Worm (Caenorhabditis elegans): Measurements from ENCODE around the gene ZK1307.1.
A peak's percentile ranks its signal among the peaks of the same experiment; 100 is the strongest.

The ZK1307.1 gene

DNA sequence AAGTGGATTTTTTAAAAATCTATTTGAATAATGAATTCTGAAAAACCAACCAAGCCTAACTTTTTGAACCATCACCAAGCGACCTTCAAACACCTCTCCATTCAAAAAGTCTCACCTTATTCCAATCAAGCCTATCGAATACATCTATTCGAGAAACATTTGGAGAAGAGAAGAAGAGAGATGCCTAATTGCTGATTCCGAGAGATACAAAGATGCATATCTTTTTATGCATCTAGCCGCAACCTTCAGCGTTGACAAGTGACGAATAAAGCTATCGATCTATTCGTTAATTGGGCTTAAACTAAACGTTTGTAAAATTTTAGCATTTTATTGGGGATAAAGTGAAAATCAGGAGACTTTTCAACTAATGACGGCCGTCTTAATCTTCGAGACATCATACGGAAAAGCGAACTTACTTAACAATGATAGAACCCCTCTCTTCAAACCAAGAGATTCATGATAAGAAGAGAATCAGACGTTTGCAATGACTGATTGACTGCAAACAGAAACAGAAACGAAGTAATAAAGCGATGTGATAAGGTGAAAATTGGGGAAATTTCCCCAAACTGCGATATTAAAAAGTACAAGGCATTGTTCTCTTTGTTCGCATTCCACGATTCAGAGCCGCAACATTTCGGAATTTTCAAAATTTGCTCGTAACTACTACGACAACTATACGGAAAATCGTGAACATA lies 10.3 kb downstream of the ZK1307.1 start:
- peak; percentile 25; the same call in 1 of the 2 replicates for TF ChIP-seq ztf-29 (GFP tag; IDR thresholded peaks at IDR 0.05)
- TF ChIP-seq med-1 (GFP tag; optimal IDR thresholded peaks at IDR 0.05; ENCODE audit: insufficient read depth) = no peak

DNA sequence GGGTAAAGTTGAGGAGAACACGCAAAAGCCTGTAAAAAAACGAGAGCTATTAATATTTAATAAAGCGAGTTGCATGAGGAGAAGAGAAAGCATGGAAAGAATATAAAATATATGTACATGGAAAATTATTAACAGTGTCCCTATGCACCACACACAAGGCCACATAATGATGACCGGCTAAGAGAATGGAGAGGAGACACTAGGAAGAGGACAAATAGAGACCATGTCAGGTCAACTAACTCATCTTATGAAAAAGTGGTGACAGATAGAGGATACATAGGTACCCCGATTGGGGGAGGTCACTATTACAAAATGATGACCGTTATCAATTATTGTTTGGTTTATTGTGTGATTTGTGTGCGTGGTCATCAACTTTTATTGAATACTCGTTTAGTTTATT lies 10.9 kb downstream of the ZK1307.1 start, which contains the start of gene fzr-1:
TSS of gene fzr-1 (minus strand) at position 29 of the 400 bp plus-strand sequence.
- TF ChIP-seq ztf-29 (GFP tag; IDR thresholded peaks at IDR 0.05) (no peak), ztf-23 (GFP tag; IDR thresholded peaks at IDR 0.05) (no peak), flt-1 (GFP tag; IDR thresholded peaks at IDR 0.05) (no peak), med-1 (GFP tag; optimal IDR thresholded peaks at IDR 0.05; ENCODE audit: insufficient read depth) (no peak), cog-1 (tag; optimal IDR thresholded peaks at IDR 0.05) (no peak), ref-1 (GFP tag; conservative IDR thresholded peaks at IDR 0.05) (no peak), klf-2 (GFP tag; conservative IDR thresholded peaks at IDR 0.05) (no peak)

DNA sequence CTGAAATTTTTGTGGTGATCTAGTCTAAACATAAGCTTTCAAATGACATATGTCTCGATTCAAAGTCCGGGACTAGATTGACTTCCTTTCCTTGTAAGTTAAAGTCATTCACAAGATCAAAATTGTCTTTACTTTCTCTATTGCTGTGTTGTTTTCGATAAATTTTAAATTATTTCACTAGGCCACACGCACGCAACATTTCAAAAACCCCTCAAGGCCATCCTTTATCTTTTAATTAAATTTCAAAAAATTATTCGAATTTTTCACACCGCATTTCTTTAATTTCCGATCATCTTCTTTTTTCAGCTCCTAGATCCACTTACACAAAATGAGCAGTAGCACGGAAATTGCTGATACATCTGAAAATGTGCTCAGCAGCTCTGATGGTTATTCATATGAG lies 19.1 kb downstream of the ZK1307.1 start, which contains the start of gene ZK1307.7:
TSS of gene ZK1307.7 (plus strand) at position 301 of the 400 bp plus-strand sequence.
- TF ChIP-seq T22C8.4 (GFP tag; IDR thresholded peaks at IDR 0.05) (no peak), ref-1 (GFP tag; conservative IDR thresholded peaks at IDR 0.05) (no peak), klf-2 (GFP tag; conservative IDR thresholded peaks at IDR 0.05) (no peak), med-1 (GFP tag; optimal IDR thresholded peaks at IDR 0.05; ENCODE audit: insufficient read depth) (no peak), tab-1 (GFP tag; IDR thresholded peaks at IDR 0.05) (no peak), flt-1 (GFP tag; IDR thresholded peaks at IDR 0.05) (no peak), ztf-23 (GFP tag; IDR thresholded peaks at IDR 0.05) (no peak), cog-1 (tag; optimal IDR thresholded peaks at IDR 0.05) (no peak), ztf-29 (GFP tag; IDR thresholded peaks at IDR 0.05) (no peak)

DNA sequence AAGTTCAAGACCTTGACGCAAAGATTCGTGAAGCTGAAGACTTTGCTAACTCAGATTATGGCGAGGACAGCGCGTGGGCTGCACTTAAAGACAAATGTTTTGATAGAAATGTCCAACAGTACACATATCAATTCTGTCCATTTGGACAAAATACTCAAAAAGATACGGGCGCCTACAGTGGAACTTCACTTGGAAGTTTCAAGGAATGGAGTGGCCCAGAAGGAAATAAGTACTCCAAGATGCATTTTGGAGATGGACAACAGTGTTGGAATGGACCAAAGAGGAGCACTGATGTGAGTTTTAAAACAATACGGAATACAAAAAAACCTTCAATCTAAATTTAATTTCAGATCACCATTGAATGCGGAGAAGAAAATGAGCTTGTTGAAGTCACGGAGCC lies 29.4 kb downstream of the ZK1307.1 start:
- no peak for TF ChIP-seq ref-1 (GFP tag; conservative IDR thresholded peaks at IDR 0.05)
- no peak for TF ChIP-seq T22C8.4 (GFP tag; IDR thresholded peaks at IDR 0.05)

DNA sequence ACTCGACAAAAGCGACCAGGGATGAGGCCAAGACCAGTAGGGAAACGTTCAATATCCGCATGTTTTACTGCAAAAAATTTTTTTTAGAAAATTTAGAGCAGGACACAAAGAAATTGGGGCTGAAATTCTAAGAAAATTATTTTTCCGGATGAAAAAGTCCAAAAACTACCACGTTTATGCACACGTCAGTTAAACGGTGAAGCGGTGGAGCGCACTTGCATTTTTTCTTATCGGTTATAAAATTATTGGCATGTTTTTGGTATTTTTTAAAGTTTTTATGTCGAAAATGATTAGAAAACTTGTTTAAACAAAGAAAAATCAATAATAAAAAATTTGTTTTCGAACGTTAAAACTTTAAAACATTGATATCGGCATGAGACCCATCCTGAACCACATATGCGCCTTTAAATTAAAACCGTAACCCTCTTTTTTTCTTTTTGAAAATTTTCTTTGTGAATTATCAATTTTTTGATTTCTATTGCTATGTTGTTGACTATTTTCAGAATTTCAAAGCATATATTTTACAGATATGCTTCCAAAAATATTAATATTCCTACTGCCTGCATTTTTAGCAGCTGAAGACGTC lies 31.2 kb downstream of the ZK1307.1 start, which contains the start of the genes dnj-20 and ZK1307.8:
TSS of gene dnj-20 (minus strand) at position 67 of the 586 bp plus-strand sequence.
TSS of gene ZK1307.8 (plus strand) at position 504 of the 586 bp plus-strand sequence.
- TF ChIP-seq klf-2 (GFP tag; conservative IDR thresholded peaks at IDR 0.05) (no peak), tab-1 (GFP tag; IDR thresholded peaks at IDR 0.05) (no peak), med-1 (GFP tag; optimal IDR thresholded peaks at IDR 0.05; ENCODE audit: insufficient read depth) (no peak), ref-1 (GFP tag; conservative IDR thresholded peaks at IDR 0.05) (no peak), ztf-23 (GFP tag; IDR thresholded peaks at IDR 0.05) (no peak), flt-1 (GFP tag; IDR thresholded peaks at IDR 0.05) (no peak), T22C8.4 (GFP tag; IDR thresholded peaks at IDR 0.05) (no peak), ztf-29 (GFP tag; IDR thresholded peaks at IDR 0.05) (no peak), cog-1 (tag; optimal IDR thresholded peaks at IDR 0.05) (no peak)

DNA sequence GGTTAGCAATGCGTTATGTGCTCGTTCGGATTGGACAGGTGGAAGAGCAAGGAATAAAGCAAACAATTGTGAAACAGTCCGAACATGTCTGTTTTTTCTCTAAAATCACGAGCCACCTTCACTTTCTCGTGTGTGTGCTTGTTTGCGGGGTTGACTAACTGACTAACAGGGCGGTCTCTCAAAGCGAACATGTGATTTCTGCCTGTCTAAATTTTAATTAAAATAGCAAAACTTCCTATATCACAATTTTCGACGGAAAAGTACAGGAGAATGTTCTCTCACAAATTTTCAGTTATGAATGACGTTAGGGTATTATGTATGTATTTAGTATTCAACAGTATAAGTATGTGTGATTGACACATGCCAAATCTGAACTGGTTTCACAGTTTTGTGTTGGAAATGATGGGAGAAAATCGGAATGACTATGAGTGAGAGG lies 33.4 kb downstream of the ZK1307.1 start:
- TF ChIP-seq klf-2 (GFP tag; conservative IDR thresholded peaks at IDR 0.05) = no peak

DNA sequence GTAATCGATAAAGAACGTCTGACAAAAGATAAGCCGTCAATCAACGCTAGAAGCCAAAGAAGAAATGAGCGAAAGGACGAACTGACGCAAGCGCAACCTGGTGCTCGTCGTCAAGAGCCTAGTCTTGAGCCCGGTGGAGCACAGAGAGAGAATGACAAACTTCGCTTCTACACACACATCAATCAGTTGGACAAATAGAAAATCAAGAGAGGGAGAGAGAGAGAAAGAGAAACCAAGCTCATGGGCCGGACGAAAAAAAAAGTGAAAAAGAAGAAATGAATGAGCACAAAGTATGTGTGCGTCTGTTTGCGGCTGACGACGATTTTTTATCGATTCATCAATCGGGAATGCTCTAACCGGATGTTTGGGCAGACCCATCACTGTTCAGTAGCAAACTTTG lies 34.3 kb downstream of the ZK1307.1 start:
- no peak for TF ChIP-seq cog-1 (tag; optimal IDR thresholded peaks at IDR 0.05)

DNA sequence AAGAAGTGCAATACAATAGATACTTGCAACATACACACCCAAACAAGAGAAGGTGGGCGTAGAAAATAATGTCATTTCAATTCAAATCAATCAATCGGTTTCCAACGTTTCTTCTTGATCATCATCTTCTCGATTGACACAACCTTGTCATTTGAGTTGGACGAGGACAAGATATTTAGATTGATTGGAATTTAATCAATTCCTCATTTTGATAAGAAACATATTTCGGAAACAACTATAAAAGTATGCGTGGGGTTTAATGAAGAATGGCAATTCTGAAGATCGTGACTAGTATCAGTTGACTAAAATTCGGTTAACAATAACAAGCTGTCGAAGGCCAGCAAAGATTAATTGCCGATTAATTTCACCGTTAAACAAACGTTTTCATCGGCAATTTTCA lies 34.8 kb downstream of the ZK1307.1 start:
- no peak for TF ChIP-seq ztf-23 (GFP tag; IDR thresholded peaks at IDR 0.05)
- TF ChIP-seq ztf-29 (GFP tag; IDR thresholded peaks at IDR 0.05) = no peak
- TF ChIP-seq tab-1 (GFP tag; IDR thresholded peaks at IDR 0.05) = no peak
- TF ChIP-seq ref-1 (GFP tag; conservative IDR thresholded peaks at IDR 0.05) = no peak
- TF ChIP-seq cog-1 (tag; optimal IDR thresholded peaks at IDR 0.05) = no peak
- TF ChIP-seq klf-2 (GFP tag; conservative IDR thresholded peaks at IDR 0.05) = no peak
- TF ChIP-seq T22C8.4 (GFP tag; IDR thresholded peaks at IDR 0.05) = no peak
- TF ChIP-seq flt-1 (GFP tag; IDR thresholded peaks at IDR 0.05) = no peak
- no peak for TF ChIP-seq med-1 (GFP tag; optimal IDR thresholded peaks at IDR 0.05; ENCODE audit: insufficient read depth)

DNA sequence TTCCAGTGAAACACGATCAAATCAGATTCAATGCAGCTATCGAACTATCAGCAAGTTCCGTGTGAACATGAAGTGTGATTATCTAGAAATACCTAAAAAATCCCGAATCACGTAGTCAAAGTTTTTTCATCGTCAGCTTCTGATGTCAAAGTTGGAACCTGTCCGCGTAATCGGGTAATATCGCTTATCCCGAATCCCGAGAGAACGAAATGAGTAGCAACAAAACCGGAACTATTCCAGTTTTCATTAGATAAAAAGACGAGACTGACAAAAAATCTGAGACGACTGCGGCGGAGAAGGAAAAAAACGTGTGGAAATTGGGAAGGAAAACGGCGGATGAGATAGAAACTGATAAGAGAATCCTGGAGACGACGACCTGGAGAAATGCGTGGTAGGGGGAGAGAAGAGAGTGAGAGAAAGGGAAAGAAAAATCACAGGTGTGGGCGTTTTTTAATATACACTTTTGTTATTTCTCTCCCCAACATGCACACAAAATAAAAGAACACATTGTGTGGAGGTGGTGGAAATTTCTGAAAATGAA lies 35.3 kb downstream of the ZK1307.1 start:
- TF ChIP-seq med-1 (GFP tag; optimal IDR thresholded peaks at IDR 0.05; ENCODE audit: insufficient read depth) (no peak), T22C8.4 (GFP tag; IDR thresholded peaks at IDR 0.05) (no peak), ztf-29 (GFP tag; IDR thresholded peaks at IDR 0.05) (no peak), cog-1 (tag; optimal IDR thresholded peaks at IDR 0.05) (no peak)

DNA sequence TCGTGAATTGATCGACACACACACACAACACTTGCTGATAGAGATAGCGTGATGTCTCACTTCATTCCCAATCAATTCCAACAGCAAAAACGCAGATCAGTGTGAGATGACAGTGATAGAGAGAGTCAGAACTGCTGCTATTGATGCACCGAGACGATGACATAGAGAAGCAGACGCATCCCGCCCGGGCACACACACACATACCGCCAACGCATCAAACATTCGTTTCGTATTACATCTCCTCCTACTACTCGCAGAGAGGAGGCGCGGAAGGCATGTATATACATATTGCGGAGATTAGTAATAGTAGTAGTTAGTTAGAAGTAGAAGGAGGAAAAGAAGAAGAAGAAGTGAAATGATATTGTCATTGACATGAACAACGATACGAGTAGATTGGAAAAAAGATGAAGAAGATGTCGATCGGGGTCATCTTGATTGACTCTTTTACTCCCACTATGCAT lies 35.9 kb downstream of the ZK1307.1 start:
- TF ChIP-seq flt-1 (GFP tag; IDR thresholded peaks at IDR 0.05) (peak; percentile 50; the same call in 1 of the 2 replicates), ref-1 (GFP tag; conservative IDR thresholded peaks at IDR 0.05) (no peak), T22C8.4 (GFP tag; IDR thresholded peaks at IDR 0.05) (0 out of 2 replicates have a peak, but pooled peaks have one; percentile 27), ztf-23 (GFP tag; IDR thresholded peaks at IDR 0.05) (0 out of 2 replicates have a peak, but pooled peaks have one; percentile 44), cog-1 (tag; optimal IDR thresholded peaks at IDR 0.05) (peak; percentile 72)
